Worm (Caenorhabditis elegans): ENCODE data around the gene eri-1.

eri-1 gene

ce11 chrIV:425546-425945, 5.8 kb upstream of the eri-1 start (continued):
- TF ChIP-seq D2030.7 (GFP tag; IDR thresholded peaks at IDR 0.05) = peak; percentile 75
- peak; percentile 37; the same call in 1 of the 2 replicates for TF ChIP-seq ceh-91 (GFP tag; IDR thresholded peaks at IDR 0.05)
- TF ChIP-seq F22D6.2 (tag; optimal IDR thresholded peaks at IDR 0.05) = no peak
- peak; percentile 87 for TF ChIP-seq F33H1.4 (GFP tag; IDR thresholded peaks at IDR 0.05)
- TF ChIP-seq pbrm-1 (GFP tag; IDR thresholded peaks at IDR 0.05) = 0 out of 2 replicates have a peak, but pooled peaks have one; percentile 20
- no peak for TF ChIP-seq nfyb-1 (GFP tag; IDR thresholded peaks at IDR 0.05)
- peak; percentile 27 for TF ChIP-seq tbp1 (GFP tag; optimal IDR thresholded peaks at IDR 0.05)
- no peak for TF ChIP-seq die-1 (tag; optimal IDR thresholded peaks at IDR 0.05)
- peak; percentile 36 for TF ChIP-seq snpc-1.1 (tag; optimal IDR thresholded peaks at IDR 0.05; ENCODE audit: insufficient read depth)
- no peak for TF ChIP-seq unc-62 (GFP tag; optimal IDR thresholded peaks at IDR 0.05)
- TF ChIP-seq ztf-6 (GFP tag; IDR thresholded peaks at IDR 0.05) = no peak
- no peak for TF ChIP-seq sptf-2 (GFP tag; optimal IDR thresholded peaks at IDR 0.05)
- no peak for TF ChIP-seq gei-17 (GFP tag; optimal IDR thresholded peaks at IDR 0.05)
- TF ChIP-seq Y56A3A.18 (GFP tag; IDR thresholded peaks at IDR 0.05) = no peak
- TF ChIP-seq ets-4 (GFP tag; optimal IDR thresholded peaks at IDR 0.05) = no peak
- TF ChIP-seq rcor-1 (GFP tag; IDR thresholded peaks at IDR 0.05) = 0 out of 2 replicates have a peak, but pooled peaks have one; percentile 21
- TF ChIP-seq snpc-3.4 (tag; optimal IDR thresholded peaks at IDR 0.05) = peak; percentile 38
- no peak for TF ChIP-seq lag-1 (GFP tag; IDR thresholded peaks at IDR 0.05)
- TF ChIP-seq attf-5 (GFP tag; optimal IDR thresholded peaks at IDR 0.05) = peak; percentile 33
- no peak for TF ChIP-seq K11D2.4 (GFP tag; IDR thresholded peaks at IDR 0.05)
- no peak for TF ChIP-seq fkh-3 (tag; optimal IDR thresholded peaks at IDR 0.05)
- no peak for TF ChIP-seq akir-1 (GFP tag; optimal IDR thresholded peaks at IDR 0.05)
- no peak for TF ChIP-seq lin-26 (GFP tag; IDR thresholded peaks at IDR 0.05)
- no peak for TF ChIP-seq him-1 (tag; optimal IDR thresholded peaks at IDR 0.05)
- peak; percentile 76 for TF ChIP-seq xnd-1 (tag; optimal IDR thresholded peaks at IDR 0.05)
- TF ChIP-seq hmg-1.2 (GFP tag; IDR thresholded peaks at IDR 0.05) = peak; percentile 31; the same call in 1 of the 2 replicates
- no peak for TF ChIP-seq atf-7 (tag; optimal IDR thresholded peaks at IDR 0.05)
- peak; percentile 60 for TF ChIP-seq dpl-1 (GFP tag; optimal IDR thresholded peaks at IDR 0.05)
- no peak for TF ChIP-seq C17E4.6 (GFP tag; IDR thresholded peaks at IDR 0.05)
- peak; percentile 74; the same call in 1 of the 2 replicates for TF ChIP-seq madf-6 (GFP tag; IDR thresholded peaks at IDR 0.05)
- no peak for TF ChIP-seq F39B2.1 (GFP tag; IDR thresholded peaks at IDR 0.05)
- peak; percentile 65 for TF ChIP-seq lin-54 (GFP tag; optimal IDR thresholded peaks at IDR 0.05)

DNA sequence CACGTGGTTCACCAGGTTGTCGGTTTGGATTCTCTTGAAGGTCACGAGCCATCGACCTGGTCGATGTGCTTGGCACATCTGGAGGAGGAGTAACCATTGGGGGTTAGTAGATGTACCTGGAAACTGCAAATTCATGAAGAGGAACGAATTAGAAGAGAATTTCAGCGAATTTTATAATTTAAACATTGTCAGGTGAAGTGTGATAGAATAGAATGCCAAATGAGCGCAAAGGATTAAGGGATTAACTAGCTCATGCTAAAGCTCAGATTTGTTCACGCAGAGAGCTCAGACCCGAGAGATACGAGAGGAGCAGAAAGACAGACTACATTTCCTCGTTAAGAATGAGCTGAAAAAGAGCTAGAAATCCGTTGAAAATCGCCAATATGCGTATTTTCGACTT, 5.3 kb upstream of the eri-1 start, which contains the start of gene daf-18:
Gene daf-18, minus strand, starts transcription at position 126 of the 400 bp plus-strand sequence.
- no peak for TF ChIP-seq fkh-3 (tag; optimal IDR thresholded peaks at IDR 0.05)
- no peak for TF ChIP-seq F37B4.10 (GFP tag; IDR thresholded peaks at IDR 0.05)
- no peak for TF ChIP-seq mes-4 (tag; optimal IDR thresholded peaks at IDR 0.05)
- no peak for TF ChIP-seq chd-7 (tag; optimal IDR thresholded peaks at IDR 0.05)
- TF ChIP-seq cebp-2 (GFP tag; IDR thresholded peaks at IDR 0.05) = no peak
- no peak for TF ChIP-seq lin-26 (GFP tag; IDR thresholded peaks at IDR 0.05)
- TF ChIP-seq hlh-12 (tag; optimal IDR thresholded peaks at IDR 0.05) = no peak
- no peak for TF ChIP-seq lir-1 (GFP tag; conservative IDR thresholded peaks at IDR 0.05)
- TF ChIP-seq ztf-25 (GFP tag; IDR thresholded peaks at IDR 0.05) = no peak
- TF ChIP-seq ztf-3 (GFP tag; optimal IDR thresholded peaks at IDR 0.05) = no peak
- no peak for TF ChIP-seq snpc-3.4 (tag; optimal IDR thresholded peaks at IDR 0.05)
- no peak for TF ChIP-seq sptf-2 (GFP tag; optimal IDR thresholded peaks at IDR 0.05)
- no peak for TF ChIP-seq hrde-1 (tag; optimal IDR thresholded peaks at IDR 0.05; ENCODE audit: borderline replicate concordance)
- TF ChIP-seq repo-1 (tag; optimal IDR thresholded peaks at IDR 0.05) = no peak
- no peak for TF ChIP-seq nhr-90 (tag; optimal IDR thresholded peaks at IDR 0.05)
- no peak for TF ChIP-seq nfya-2 (GFP tag; IDR thresholded peaks at IDR 0.05)
- no peak for TF ChIP-seq ceh-79 (tag; optimal IDR thresholded peaks at IDR 0.05)
- TF ChIP-seq nhr-179 (tag; optimal IDR thresholded peaks at IDR 0.05) = no peak

Measured in whole organism, young adult.